Fruit fly (Drosophila melanogaster): ENCODE measurements around the gene btl.

DNA sequence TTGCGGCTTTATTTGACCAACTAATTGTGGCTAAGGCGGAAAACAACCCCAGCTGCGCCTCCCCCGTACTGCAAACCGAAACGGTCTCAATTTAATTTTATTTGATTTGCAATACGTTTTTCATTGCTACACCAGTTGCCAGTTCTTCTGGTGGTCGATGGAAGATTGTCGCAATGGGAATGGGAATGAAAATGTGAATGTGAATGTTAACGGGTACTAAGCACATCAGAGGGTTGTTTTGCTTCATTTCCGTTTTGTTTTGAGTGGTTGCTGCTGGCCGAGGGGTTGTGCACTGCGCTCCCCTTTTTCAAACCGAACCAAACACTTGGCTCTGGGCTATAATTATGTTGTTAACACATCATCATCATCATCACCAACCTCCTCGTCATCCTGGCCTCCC lies 38.5 kb downstream of the btl start:
- TF ChIP-seq OdsH (GFP tag; optimal IDR thresholded peaks at IDR 0.05) (no peak), usp (GFP tag; optimal IDR thresholded peaks at IDR 0.05) (no peak), CG9705 (GFP tag; optimal IDR thresholded peaks at IDR 0.05) (no peak), lola (GFP tag; optimal IDR thresholded peaks at IDR 0.05) (no peak), Dfd (GFP tag; optimal IDR thresholded peaks at IDR 0.05) (no peak), Myc (optimal IDR thresholded peaks at IDR 0.05) (no peak), Abd-B (GFP tag; optimal IDR thresholded peaks at IDR 0.05) (no peak), dl (GFP tag; optimal IDR thresholded peaks at IDR 0.05; ENCODE audit: insufficient read depth in 1 of 2, partially characterized antibody in 2 of 2) (no peak), pan (optimal IDR thresholded peaks at IDR 0.05) (no peak)

Measured in whole organism, wandering third instar larva.